Worm (Caenorhabditis elegans) whole organism, late embryonic: ENCODE results near the gene tmem-135.

Experiments
- C08G9.2 ChIP-seq: sonication (generic microtip); optimal IDR thresholded peaks from 2 replicates; lab custom pipeline; 2016; ENCODE audit warnings: mild to moderate bottlenecking, missing genetic modification characterization, moderate library complexity, missing compliant biosample characterization
- F13H6.1 ChIP-seq: sonication (generic microtip); optimal IDR thresholded peaks from 2 replicates; lab custom pipeline; 2016; ENCODE audit warnings: missing genetic modification characterization, missing compliant biosample characterization
- K02D7.2 ChIP-seq: sonication (generic microtip); optimal IDR thresholded peaks from 2 replicates; lab custom pipeline; 2017; ENCODE audit warnings: mild to moderate bottlenecking, missing genetic modification characterization, missing compliant biosample characterization
- ahr-1 ChIP-seq: sonication (generic microtip); optimal IDR thresholded peaks from 2 replicates; lab custom pipeline; 2016; ENCODE audit warnings: missing genetic modification characterization, missing compliant biosample characterization
- ceh-18 ChIP-seq: sonication (generic microtip); optimal IDR thresholded peaks from 2 replicates; lab custom pipeline; 2016; ENCODE audit warnings: missing genetic modification characterization, missing compliant biosample characterization
- ceh-19 ChIP-seq: fragments of 200-800 bp; sonication (Bioruptor generic); optimal IDR thresholded peaks from 2 replicates; lab custom pipeline; 2018; ENCODE audit warnings: mild to moderate bottlenecking, missing genetic modification characterization, missing compliant biosample characterization
- ceh-2 ChIP-seq: sonication (generic microtip); optimal IDR thresholded peaks from 2 replicates; lab custom pipeline; 2016; ENCODE audit warnings: missing genotype, missing genetic modification characterization, missing compliant biosample characterization
- ceh-22 ChIP-seq: sonication (generic microtip); optimal IDR thresholded peaks from 2 replicates; lab custom pipeline; 2017; ENCODE audit warnings: missing biosample characterization, missing genetic modification characterization
- ceh-24 ChIP-seq: sonication (generic microtip); optimal IDR thresholded peaks from 2 replicates; lab custom pipeline; 2016; ENCODE audit warnings: mild to moderate bottlenecking, missing genetic modification characterization, missing compliant biosample characterization
- ceh-31 ChIP-seq: sonication (generic microtip); optimal IDR thresholded peaks from 2 replicates; lab custom pipeline; 2016; ENCODE audit warnings: missing genetic modification characterization, missing compliant biosample characterization
- ceh-34 ChIP-seq: sonication (generic microtip); optimal IDR thresholded peaks from 2 replicates; lab custom pipeline; 2016; ENCODE audit warnings: mild to moderate bottlenecking, missing genetic modification characterization, missing compliant biosample characterization
- ceh-45 ChIP-seq: fragments of 200-800 bp; sonication (Bioruptor generic); IDR thresholded peaks from 2 replicates; pipeline ENCODE4 v1.3.6; 2022; ENCODE audit warnings: missing genetic modification reagents, missing genetic modification characterization, missing compliant biosample characterization
- ceh-9 ChIP-seq: sonication (generic microtip); optimal IDR thresholded peaks from 2 replicates; lab custom pipeline; 2016; ENCODE audit warnings: mild to moderate bottlenecking, missing genetic modification characterization, inconsistent platforms, missing compliant biosample characterization
- elt-2 ChIP-seq: sonication (generic microtip); optimal IDR thresholded peaks from 2 replicates; lab custom pipeline; 2016; ENCODE audit warnings: missing genetic modification reagents, missing genetic modification characterization, missing compliant biosample characterization
- eyg-1 ChIP-seq: sonication (generic microtip); optimal IDR thresholded peaks from 2 replicates; lab custom pipeline; 2016; ENCODE audit warnings: missing genotype, missing genetic modification characterization, missing compliant biosample characterization
- fax-1 ChIP-seq: sonication (generic microtip); optimal IDR thresholded peaks from 2 replicates; lab custom pipeline; 2016; ENCODE audit warnings: missing genotype, missing genetic modification characterization, missing compliant biosample characterization
- fkh-6 ChIP-seq: sonication (generic microtip); optimal IDR thresholded peaks from 2 replicates; lab custom pipeline; 2016; ENCODE audit warnings: missing genetic modification characterization, missing compliant biosample characterization
- hlh-13 ChIP-seq: fragments of 200-800 bp; sonication (Bioruptor generic); optimal IDR thresholded peaks from 2 replicates; lab custom pipeline; 2018; ENCODE audit warnings: mild to moderate bottlenecking, missing genetic modification characterization, missing compliant biosample characterization
- hlh-30 ChIP-seq: sonication (generic microtip); optimal IDR thresholded peaks from 2 replicates; lab custom pipeline; 2017; ENCODE audit warnings: antibody characterized with exemption, missing genetic modification characterization, missing compliant biosample characterization; ENCODE audit not compliant: insufficient read depth
- hlh-8 ChIP-seq: sonication (generic microtip); optimal IDR thresholded peaks from 2 replicates; lab custom pipeline; 2016; ENCODE audit warnings: missing genotype, missing genetic modification characterization, missing compliant biosample characterization
- lim-6 ChIP-seq: sonication (generic microtip); optimal IDR thresholded peaks from 2 replicates; lab custom pipeline; 2016; ENCODE audit warnings: missing genetic modification characterization, missing compliant biosample characterization
- madf-2 ChIP-seq: sonication (generic microtip); optimal IDR thresholded peaks from 2 replicates; lab custom pipeline; 2017; ENCODE audit warnings: missing genetic modification characterization, missing compliant biosample characterization
- nfya-1 ChIP-seq: sonication (generic microtip); optimal IDR thresholded peaks from 2 replicates; lab custom pipeline; 2017; ENCODE audit warnings: missing genetic modification characterization, mild to moderate bottlenecking, missing compliant biosample characterization, antibody characterized with exemption, moderate library complexity
- nhr-232 ChIP-seq: sonication (generic microtip); optimal IDR thresholded peaks from 2 replicates; lab custom pipeline; 2016; ENCODE audit warnings: missing genetic modification characterization, missing compliant biosample characterization
- pax-1 ChIP-seq: fragments of 150-350 bp; optimal IDR thresholded peaks from 2 replicates; lab custom pipeline; 2014; ENCODE audit warnings: missing biosample characterization, missing genetic modification characterization
- rnt-1 ChIP-seq: sonication (generic microtip); optimal IDR thresholded peaks from 2 replicates; lab custom pipeline; 2016; ENCODE audit warnings: missing genetic modification characterization, missing compliant biosample characterization
- sdc-2 ChIP-seq: sonication (generic microtip); optimal IDR thresholded peaks from 2 replicates; lab custom pipeline; 2016; ENCODE audit warnings: missing genotype, missing genetic modification characterization, missing compliant biosample characterization
- sox-2 ChIP-seq: fragments of 200-800 bp; sonication (Bioruptor generic); IDR thresholded peaks from 2 replicates; pipeline ENCODE4 v1.3.6; 2022; ENCODE audit warnings: missing genetic modification reagents, missing genetic modification characterization, missing compliant biosample characterization
- sox-4 ChIP-seq: sonication (generic microtip); optimal IDR thresholded peaks from 2 replicates; lab custom pipeline; 2017; ENCODE audit warnings: mild to moderate bottlenecking, missing genetic modification characterization, inconsistent platforms, missing compliant biosample characterization
- syd-9 ChIP-seq: sonication (generic microtip); optimal IDR thresholded peaks from 2 replicates; lab custom pipeline; 2016; ENCODE audit warnings: mild to moderate bottlenecking, missing genetic modification characterization, moderate library complexity, missing compliant biosample characterization
- tbx-2 ChIP-seq: sonication (generic microtip); optimal IDR thresholded peaks from 2 replicates; lab custom pipeline; 2016; ENCODE audit warnings: missing genetic modification characterization, missing compliant biosample characterization
- tbx-7 ChIP-seq: sonication (generic microtip); optimal IDR thresholded peaks from 2 replicates; lab custom pipeline; 2016; ENCODE audit warnings: missing genotype, missing genetic modification characterization, missing compliant biosample characterization
- unc-42 ChIP-seq: sonication (generic microtip); optimal IDR thresholded peaks from 2 replicates; lab custom pipeline; 2016; ENCODE audit warnings: missing genotype, missing genetic modification characterization, missing compliant biosample characterization
- unc-55 ChIP-seq: sonication (generic microtip); optimal IDR thresholded peaks from 2 replicates; lab custom pipeline; 2017; ENCODE audit warnings: missing biosample characterization, missing genetic modification reagents, missing genetic modification characterization
- zip-5 ChIP-seq: sonication (generic microtip); optimal IDR thresholded peaks from 2 replicates; lab custom pipeline; 2016; ENCODE audit warnings: missing genetic modification characterization, missing compliant biosample characterization

The tmem-135 gene

ce11 chrX:4635643-4636042, 37.9 kb upstream of the tmem-135 start:
- peak; percentile 44 for TF ChIP-seq sdc-2 (tag; lab: Kevin White, UChicago)
- peak; percentile 40 for TF ChIP-seq tbx-2 (tag; lab: Kevin White, UChicago)
- peak; percentile 68 for TF ChIP-seq unc-55 (GFP tag; lab: Kevin White, UChicago)
- TF ChIP-seq nfya-1 (tag; lab: Kevin White, UChicago), result peak; percentile 41
- TF ChIP-seq ceh-34 (tag; lab: Kevin White, UChicago), result peak; percentile 22
- TF ChIP-seq zip-5 (tag; lab: Kevin White, UChicago), result no peak
- peak; percentile 21 for TF ChIP-seq ceh-2 (tag; lab: Kevin White, UChicago)
- no peak for TF ChIP-seq syd-9
- peak; percentile 33 for TF ChIP-seq rnt-1 (tag; lab: Kevin White, UChicago)
- no peak for TF ChIP-seq ceh-24 (tag; lab: Kevin White, UChicago)
- TF ChIP-seq hlh-30 (tag; lab: Kevin White, UChicago), result peak; percentile 78
- peak; percentile 29 for TF ChIP-seq unc-42 (tag; lab: Kevin White, UChicago)
- TF ChIP-seq ceh-18 (tag; lab: Kevin White, UChicago), result peak; percentile 48
- peak; percentile 9 for TF ChIP-seq C08G9.2 (tag; lab: Kevin White, UChicago)
- peak; percentile 37 for TF ChIP-seq ceh-31

ce11 chrX:4636143-4636542, 37.4 kb upstream of the tmem-135 start:
- TF ChIP-seq madf-2 (tag; lab: Kevin White, UChicago) (no peak), C08G9.2 (tag; lab: Kevin White, UChicago) (no peak), sox-4 (tag; lab: Kevin White, UChicago) (no peak), ceh-2 (tag; lab: Kevin White, UChicago) (no peak), ceh-9 (tag; lab: Kevin White, UChicago) (no peak), elt-2 (no peak), tbx-7 (tag; lab: Kevin White, UChicago) (no peak), sox-2 (GFP tag; lab: Robert Waterston, UW) (no peak)

ce11 chrX:4636821-4637220, 36.7 kb upstream of the tmem-135 start, which contains the start of gene hosl-1:
TSS of gene hosl-1 (plus strand) at chrX:4637121.
- no peak for TF ChIP-seq F13H6.1 (tag; lab: Kevin White, UChicago)
- TF ChIP-seq pax-1 (tag; lab: Kevin White, UChicago), result no peak
- no peak for TF ChIP-seq tbx-7 (tag; lab: Kevin White, UChicago)
- TF ChIP-seq fkh-6 (tag; lab: Kevin White, UChicago), result no peak
- no peak for TF ChIP-seq ahr-1 (tag; lab: Kevin White, UChicago)
- TF ChIP-seq rnt-1 (tag; lab: Kevin White, UChicago), result no peak
- TF ChIP-seq hlh-13 (GFP tag; lab: Kevin White, UChicago), result no peak
- TF ChIP-seq K02D7.2 (tag; lab: Kevin White, UChicago), result no peak
- no peak for TF ChIP-seq ceh-22 (tag; lab: Kevin White, UChicago)
- no peak for TF ChIP-seq ceh-45 (GFP tag; lab: Robert Waterston, UW)
- TF ChIP-seq hlh-8 (tag; lab: Kevin White, UChicago), result no peak
- TF ChIP-seq ceh-19 (GFP tag; lab: Kevin White, UChicago), result no peak
- TF ChIP-seq eyg-1 (tag; lab: Kevin White, UChicago), result no peak
- TF ChIP-seq syd-9, result no peak
- TF ChIP-seq nhr-232 (tag; lab: Kevin White, UChicago), result no peak
- TF ChIP-seq, all 69 proteins: peak for 0

- TF ChIP-seq fax-1 (tag; lab: Kevin White, UChicago) (no peak), unc-42 (tag; lab: Kevin White, UChicago) (no peak), ceh-31 (no peak), lim-6 (no peak), ceh-9 (tag; lab: Kevin White, UChicago) (no peak), tbx-7 (tag; lab: Kevin White, UChicago) (no peak), sdc-2 (tag; lab: Kevin White, UChicago) (no peak)
Measured at ce11 chrX:4647104-4647503, 26.4 kb upstream of the tmem-135 start, which contains the start of gene C46C11.4. TSS of gene C46C11.4 (minus strand) at chrX:4647204.
